Fruit fly (Drosophila melanogaster) whole organism, embryonic: ENCODE data around the gene mRpS7.

ENCODE experiments used
- Antp ChIP-seq: fragments of 200-800 bp; sonication (Bioruptor generic); optimal IDR thresholded peaks from 3 replicates; lab custom pipeline; 2016; ENCODE audit warnings: missing biosample characterization, missing genetic modification characterization
- Atf3 ChIP-seq: fragments of 200-800 bp; sonication (Bioruptor generic); optimal IDR thresholded peaks from 3 replicates; lab custom pipeline; 2016; ENCODE audit warnings: missing biosample characterization, missing genetic modification characterization
- Bdp1 ChIP-seq: fragments of 200-800 bp; sonication (Bioruptor generic); optimal IDR thresholded peaks from 3 replicates; lab custom pipeline; 2016; ENCODE audit warnings: missing biosample characterization, missing genetic modification characterization
- CG10267 ChIP-seq: fragments of 200-800 bp; sonication (Bioruptor generic); optimal IDR thresholded peaks from 2 replicates; lab custom pipeline; 2018; ENCODE audit warnings: missing biosample characterization, mild to moderate bottlenecking, missing genetic modification characterization, moderate library complexity
- CG10431 ChIP-seq: fragments of 200-800 bp; sonication (Bioruptor generic); optimal IDR thresholded peaks from 3 replicates; lab custom pipeline; 2018; ENCODE audit warnings: missing biosample characterization, mild to moderate bottlenecking, missing genetic modification characterization
- CG10462 ChIP-seq: fragments of 200-800 bp; sonication (Bioruptor generic); optimal IDR thresholded peaks from 2 replicates; lab custom pipeline; 2016; ENCODE audit warnings: missing biosample characterization, missing genetic modification characterization
- CG11085 ChIP-seq: fragments of 200-800 bp; sonication (Bioruptor generic); IDR thresholded peaks from 2 replicates; pipeline ENCODE4 v1.3.6; 2022; ENCODE audit warnings: missing biosample characterization, missing genetic modification characterization
- CG12071 ChIP-seq: fragments of 200-800 bp; sonication (Bioruptor generic); optimal IDR thresholded peaks from 3 replicates; lab custom pipeline; 2018; ENCODE audit warnings: missing biosample characterization, mild to moderate bottlenecking, missing genetic modification characterization
- CG13123 ChIP-seq: fragments of 200-800 bp; sonication (Bioruptor generic); optimal IDR thresholded peaks from 2 replicates; lab custom pipeline; 2016; ENCODE audit warnings: missing biosample characterization, missing genetic modification characterization
- CG13775 ChIP-seq: fragments of 200-800 bp; sonication (Bioruptor generic); optimal IDR thresholded peaks from 3 replicates; lab custom pipeline; 2017; ENCODE audit warnings: missing biosample characterization, mild to moderate bottlenecking, missing genetic modification characterization
- CG15011 ChIP-seq: fragments of 200-800 bp; sonication (Bioruptor generic); optimal IDR thresholded peaks from 3 replicates; lab custom pipeline; 2018; ENCODE audit warnings: missing biosample characterization, mild to moderate bottlenecking, missing genetic modification characterization
- CG1647 ChIP-seq: fragments of 200-800 bp; sonication (Bioruptor generic); optimal IDR thresholded peaks from 3 replicates; lab custom pipeline; 2016; ENCODE audit warnings: missing biosample characterization, missing genetic modification characterization
- CG16779 ChIP-seq: fragments of 200-800 bp; sonication (Bioruptor generic); IDR thresholded peaks from 2 replicates; pipeline ENCODE4 v1.3.6; 2022; ENCODE audit warnings: missing biosample characterization, missing genetic modification characterization
- CG2202 ChIP-seq: fragments of 200-800 bp; sonication (Bioruptor generic); optimal IDR thresholded peaks from 2 replicates; lab custom pipeline; 2018; ENCODE audit warnings: missing biosample characterization, mild to moderate bottlenecking, missing genetic modification characterization
- CG3407 ChIP-seq: fragments of 200-800 bp; sonication (Bioruptor generic); optimal IDR thresholded peaks from 2 replicates; lab custom pipeline; 2018; ENCODE audit warnings: missing biosample characterization, mild to moderate bottlenecking, missing genetic modification characterization
- CG34224 ChIP-seq: fragments of 200-800 bp; sonication (Bioruptor generic); IDR thresholded peaks from 3 replicates; pipeline ENCODE4 v1.3.6; 2022; ENCODE audit warnings: missing biosample characterization, missing genetic modification characterization; ENCODE audit not compliant: partially characterized antibody
- CG4730 ChIP-seq: fragments of 200-800 bp; sonication (Bioruptor generic); IDR thresholded peaks from 2 replicates; pipeline ENCODE4 v1.3.6; 2022; ENCODE audit warnings: missing biosample characterization, missing genetic modification characterization
- CG7928 ChIP-seq: fragments of 200-800 bp; sonication (Bioruptor generic); optimal IDR thresholded peaks from 2 replicates; lab custom pipeline; 2017; ENCODE audit warnings: missing biosample characterization, mild to moderate bottlenecking, missing genetic modification characterization
- CG8290 ChIP-seq, 3 experiments: fragments of 200-800 bp; sonication (Bioruptor generic); optimal IDR thresholded peaks; 2 replicates each; lab custom pipeline; 2016 to 2019; ENCODE audit warnings: missing biosample characterization in 3 of 3, missing genetic modification characterization in 3 of 3, mild to moderate bottlenecking in 2 of 3, moderate library complexity in 1 of 3
- CG8388 ChIP-seq: fragments of 200-800 bp; sonication (Bioruptor generic); optimal IDR thresholded peaks from 2 replicates; lab custom pipeline; 2019; ENCODE audit warnings: missing biosample characterization, mild to moderate bottlenecking, missing genetic modification characterization, moderate library complexity
- CG8478 ChIP-seq: fragments of >200 bp; optimal IDR thresholded peaks from 2 replicates; lab custom pipeline; 2018
- CG8924 ChIP-seq: fragments of 200-800 bp; optimal IDR thresholded peaks from 3 replicates; lab custom pipeline; 2019; ENCODE audit warnings: missing biosample characterization, mild to moderate bottlenecking, missing genetic modification characterization, moderate library complexity
- CoRest ChIP-seq: fragments of 200-800 bp; sonication (Bioruptor generic); optimal IDR thresholded peaks from 3 replicates; lab custom pipeline; 2018; ENCODE audit warnings: missing biosample characterization, mild to moderate bottlenecking, missing genetic modification characterization, moderate library complexity
- CrebB ChIP-seq: fragments of 200-800 bp; sonication (Bioruptor generic); optimal IDR thresholded peaks from 3 replicates; lab custom pipeline; 2018; ENCODE audit warnings: missing biosample characterization, mild to moderate bottlenecking, missing genetic modification characterization
- Dref ChIP-seq: fragments of 200-800 bp; sonication (Bioruptor generic); IDR thresholded peaks from 2 replicates; pipeline ENCODE4 v1.3.6; 2022; ENCODE audit warnings: missing biosample characterization, missing genetic modification characterization
- Fer1 ChIP-seq: fragments of 200-800 bp; sonication (Bioruptor generic); optimal IDR thresholded peaks from 2 replicates; lab custom pipeline; 2017; ENCODE audit warnings: missing biosample characterization, mild to moderate bottlenecking, missing genetic modification characterization
- Hmx ChIP-seq: fragments of 200-800 bp; sonication (Bioruptor generic); optimal IDR thresholded peaks from 2 replicates; lab custom pipeline; 2016; ENCODE audit warnings: missing biosample characterization, missing genetic modification characterization
- Hr78 ChIP-seq, 2 experiments: fragments of 200-800 bp in 1 of 2; fragments of >200 bp in 1 of 2; sonication (Bioruptor generic) in 1 of 2; optimal IDR thresholded peaks; 2 replicates each; lab custom pipeline; 2017 to 2019; ENCODE audit warnings: missing biosample characterization in 2 of 2, missing genetic modification characterization in 2 of 2, mild to moderate bottlenecking in 1 of 2, moderate library complexity in 1 of 2
- MBD-R2 ChIP-seq: fragments of 200-800 bp; sonication (Bioruptor generic); IDR thresholded peaks from 2 replicates; pipeline ENCODE4 v1.3.6; 2022; ENCODE audit warnings: missing biosample characterization, missing genetic modification characterization
- MTF-1 ChIP-seq: fragments of 200-800 bp; sonication (Bioruptor generic); optimal IDR thresholded peaks from 2 replicates; lab custom pipeline; 2018; ENCODE audit warnings: missing biosample characterization, mild to moderate bottlenecking, missing genetic modification characterization, borderline replicate concordance
- NC2β ChIP-seq: fragments of 200-800 bp; sonication (Bioruptor generic); optimal IDR thresholded peaks from 2 replicates; lab custom pipeline; 2016; ENCODE audit warnings: missing biosample characterization, missing genetic modification characterization
- Six4 ChIP-seq: fragments of 200-800 bp; sonication (Bioruptor generic); optimal IDR thresholded peaks from 2 replicates; lab custom pipeline; 2016; ENCODE audit warnings: missing biosample characterization, missing genetic modification characterization
- Stat92E ChIP-seq, 3 experiments: fragments of >200 bp in 2 of 3; fragments of 200-800 bp in 1 of 3; sonication (Bioruptor generic) in 1 of 3; optimal IDR thresholded peaks; 2 replicates each; lab custom pipeline; 2017 to 2019; ENCODE audit warnings: missing biosample characterization in 3 of 3, missing genetic modification characterization in 3 of 3, mild to moderate bottlenecking in 1 of 3, moderate library complexity in 1 of 3
- ab ChIP-seq: fragments of 200-800 bp; sonication (Bioruptor generic); optimal IDR thresholded peaks from 2 replicates; lab custom pipeline; 2016; ENCODE audit warnings: missing biosample characterization, missing genetic modification characterization
- abd-A ChIP-seq: fragments of 200-800 bp; sonication (Bioruptor generic); optimal IDR thresholded peaks from 3 replicates; lab custom pipeline; 2019; ENCODE audit warnings: missing biosample characterization, mild to moderate bottlenecking, missing genetic modification characterization, moderate library complexity
- aop ChIP-seq: fragments of 200-800 bp; sonication (Bioruptor generic); IDR thresholded peaks from 2 replicates; pipeline ENCODE4 v1.3.6; 2022; ENCODE audit warnings: missing biosample characterization, missing genetic modification characterization
- bigmax ChIP-seq: fragments of 200-800 bp; sonication (Bioruptor generic); optimal IDR thresholded peaks from 2 replicates; lab custom pipeline; 2018; ENCODE audit warnings: missing biosample characterization, mild to moderate bottlenecking, missing genetic modification characterization
- fd102C ChIP-seq: fragments of 200-800 bp; sonication (Bioruptor generic); optimal IDR thresholded peaks from 2 replicates; lab custom pipeline; 2018; ENCODE audit warnings: missing biosample characterization, mild to moderate bottlenecking, missing genetic modification characterization, moderate library complexity
- fd3F ChIP-seq: fragments of 200-800 bp; sonication (Bioruptor generic); optimal IDR thresholded peaks from 2 replicates; lab custom pipeline; 2018; ENCODE audit warnings: missing biosample characterization, mild to moderate bottlenecking, missing genetic modification characterization, moderate library complexity
- fd64A ChIP-seq: fragments of 200-800 bp; sonication (Bioruptor generic); optimal IDR thresholded peaks from 3 replicates; lab custom pipeline; 2018; ENCODE audit warnings: missing biosample characterization, mild to moderate bottlenecking, missing genetic modification characterization
- gsb-n ChIP-seq: fragments of 200-800 bp; sonication (Bioruptor generic); optimal IDR thresholded peaks from 3 replicates; lab custom pipeline; 2018; ENCODE audit warnings: missing biosample characterization, mild to moderate bottlenecking, missing genetic modification characterization
- hkb ChIP-seq, 2 experiments: fragments of 200-800 bp in 1 of 2; fragments of >200 bp in 1 of 2; sonication (Bioruptor generic) in 1 of 2; IDR thresholded peaks in 1 of 2; optimal IDR thresholded peaks in 1 of 2; 2 replicates each; pipeline versions ENCODE4 v1.3.6 to Lab custom; 2017 to 2022; ENCODE audit warnings: missing biosample characterization in 1 of 2, missing genetic modification characterization in 1 of 2
- hth ChIP-seq: fragments of >200 bp; optimal IDR thresholded peaks from 2 replicates; lab custom pipeline; 2017; ENCODE audit warnings: inconsistent platforms
- nmo ChIP-seq: fragments of 200-800 bp; sonication (Bioruptor generic); optimal IDR thresholded peaks from 2 replicates; lab custom pipeline; 2018; ENCODE audit warnings: missing biosample characterization, mild to moderate bottlenecking, missing genetic modification characterization, moderate library complexity
- pho ChIP-seq: fragments of 200-800 bp; sonication (Bioruptor generic); optimal IDR thresholded peaks from 2 replicates; lab custom pipeline; 2016; ENCODE audit warnings: missing biosample characterization, missing genetic modification characterization
- pita ChIP-seq: fragments of 200-800 bp; sonication (Bioruptor generic); optimal IDR thresholded peaks from 2 replicates; lab custom pipeline; 2017; ENCODE audit warnings: missing biosample characterization, mild to moderate bottlenecking, missing genetic modification characterization
- prd ChIP-seq, 3 experiments: fragments of >200 bp in 2 of 3; fragments of 200-800 bp in 1 of 3; sonication (Bioruptor generic) in 1 of 3; optimal IDR thresholded peaks in 2 of 3; IDR thresholded peaks in 1 of 3; 2 replicates in 2 of 3; 3 replicates in 1 of 3; pipeline versions ENCODE4 v1.3.6 to Lab custom; 2017 to 2022; ENCODE audit warnings: missing biosample characterization in 1 of 3, missing genetic modification characterization in 1 of 3
- repo ChIP-seq: fragments of 200-800 bp; sonication (Bioruptor generic); optimal IDR thresholded peaks from 2 replicates; lab custom pipeline; 2016; ENCODE audit warnings: missing biosample characterization, missing genetic modification characterization
- slbo ChIP-seq: fragments of 200-800 bp; sonication (Bioruptor generic); IDR thresholded peaks from 2 replicates; pipeline ENCODE4 v1.3.6; 2022; ENCODE audit warnings: missing biosample characterization, missing genetic modification characterization
- sqz ChIP-seq: fragments of 200-800 bp; sonication (Bioruptor generic); optimal IDR thresholded peaks from 3 replicates; lab custom pipeline; 2018; ENCODE audit warnings: missing biosample characterization, mild to moderate bottlenecking, missing genetic modification characterization

The mRpS7 gene

DNA sequence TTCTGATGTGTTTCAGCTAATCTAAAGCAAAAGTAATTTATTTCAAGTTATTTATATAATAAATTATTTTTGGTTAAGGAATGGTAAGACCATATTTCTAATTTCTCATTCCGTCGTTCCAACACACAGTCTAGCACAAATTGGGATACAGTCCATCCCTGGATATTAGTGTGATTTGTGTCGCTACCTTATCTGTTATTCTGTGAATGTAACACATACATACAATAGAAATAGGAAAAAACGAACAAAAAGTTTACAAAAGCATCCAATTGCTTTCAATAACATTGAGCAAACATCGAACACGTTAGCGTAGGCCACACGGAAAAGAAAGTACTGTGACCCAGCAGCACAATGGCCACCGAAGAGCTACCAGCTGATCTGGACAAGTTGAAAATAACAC, 19.9 kb upstream of the mRpS7 start, which contains the start of gene CG5056 (continued):
- TF ChIP-seq CG10431 = no peak
- TF ChIP-seq Atf3 = no peak
- peak; percentile 69 for TF ChIP-seq bigmax
- no peak for TF ChIP-seq CG34224 (GFP tag; lab: Robert Waterston, UW)
- peak; percentile 95 for TF ChIP-seq CG7928
- no peak for TF ChIP-seq CG1647 (GFP tag; lab: Kevin White, UChicago)
- TF ChIP-seq ab (GFP tag; lab: Kevin White, UChicago) = no peak
- no peak for TF ChIP-seq CG11085 (GFP tag; lab: Robert Waterston, UW)
- TF ChIP-seq fd102C (GFP tag; lab: Kevin White, UChicago) = no peak
- no peak for TF ChIP-seq CG2202
- peak in 1 of 3 experiments; percentile 77 for TF ChIP-seq Stat92E (GFP tag; optimal IDR thresholded peaks at IDR 0.05; lab: Kevin White, UChicago)
- no peak for TF ChIP-seq aop
- no peak for TF ChIP-seq Fer1
- peak; percentile 39 for TF ChIP-seq Dref (GFP tag; lab: Robert Waterston, UW)
- peak; percentile 64 for TF ChIP-seq nmo (GFP tag; lab: Kevin White, UChicago)
- peak; percentile 57 for TF ChIP-seq CG10267 (tag; lab: Kevin White, UChicago)
- TF ChIP-seq CrebB (tag; lab: Kevin White, UChicago) = no peak
- TF ChIP-seq CG3407 (GFP tag; lab: Kevin White, UChicago) = no peak
- no peak for TF ChIP-seq CoRest (tag; lab: Kevin White, UChicago)
- TF ChIP-seq Six4 (GFP tag; lab: Kevin White, UChicago) = no peak
- TF ChIP-seq CG8924 (tag; lab: Kevin White, UChicago) = peak; percentile 59
- TF ChIP-seq CG13775 = no peak
- TF ChIP-seq CG12071 (GFP tag; lab: Kevin White, UChicago) = no peak
- no peak for TF ChIP-seq CG16779 (GFP tag; lab: Robert Waterston, UW)
- TF ChIP-seq pho (GFP tag; lab: Kevin White, UChicago) = no peak
- no peak for TF ChIP-seq Antp (GFP tag; lab: Kevin White, UChicago)
- peak; percentile 12 for TF ChIP-seq CG8290 (GFP tag; optimal IDR thresholded peaks at IDR 0.05; lab: Kevin White, UChicago)
- TF ChIP-seq CG8290 (tag; optimal IDR thresholded peaks at IDR 0.05; lab: Kevin White, UChicago) = no peak
- TF ChIP-seq hkb (optimal IDR thresholded peaks at IDR 0.05; lab: Kevin White, UChicago) = no peak
- no peak for TF ChIP-seq hkb (GFP tag; IDR thresholded peaks at IDR 0.05; lab: Robert Waterston, UW)
- peak; percentile 43; the same call in 1 of the 2 replicates for TF ChIP-seq slbo
- no peak for TF ChIP-seq CG15011 (GFP tag; lab: Kevin White, UChicago)
- TF ChIP-seq Hmx (GFP tag; lab: Kevin White, UChicago) = no peak
- no peak for TF ChIP-seq NC2β
- TF ChIP-seq sqz (GFP tag; lab: Kevin White, UChicago) = no peak
- TF ChIP-seq CG8388 (GFP tag; lab: Kevin White, UChicago) = no peak
- TF ChIP-seq CG8478 = no peak
- no peak for TF ChIP-seq CG4730 (GFP tag; lab: Robert Waterston, UW)
- TF ChIP-seq CG13123 (GFP tag; lab: Kevin White, UChicago) = no peak
- no peak for TF ChIP-seq abd-A (tag; lab: Kevin White, UChicago)
- TF ChIP-seq pita (GFP tag; lab: Kevin White, UChicago) = no peak
- TF ChIP-seq hth (lab: Kevin White, UChicago) = no peak
- TF ChIP-seq MBD-R2 (GFP tag; lab: Robert Waterston, UW) = peak; percentile 85
- TF ChIP-seq Hr78 (GFP tag; optimal IDR thresholded peaks at IDR 0.05; lab: Kevin White, UChicago) = no peak
- TF ChIP-seq fd64A = no peak
- TF ChIP-seq MTF-1 (GFP tag; lab: Kevin White, UChicago) = no peak
- no peak for TF ChIP-seq Bdp1 (GFP tag; lab: Kevin White, UChicago)
- TF ChIP-seq prd (optimal IDR thresholded peaks at IDR 0.05; lab: Kevin White, UChicago) = no peak
- TF ChIP-seq prd (GFP tag; IDR thresholded peaks at IDR 0.05; lab: Robert Waterston, UW) = no peak; the same call in 2 of the 3 replicates
- no peak for TF ChIP-seq gsb-n (tag; lab: Kevin White, UChicago)
- no peak for TF ChIP-seq fd3F (GFP tag; lab: Kevin White, UChicago)
- TF ChIP-seq repo (GFP tag; lab: Kevin White, UChicago) = no peak
- TF ChIP-seq CG10462 (GFP tag; lab: Kevin White, UChicago) = no peak
